Fruit fly (Drosophila melanogaster) whole organism, embryonic: Measurements from ENCODE around the gene CG12123.

Source experiments
- ATbp ChIP-seq: fragments of 200-800 bp; sonication (Bioruptor generic); optimal IDR thresholded peaks from 2 replicates; lab custom pipeline; 2017; ENCODE audit warnings: missing biosample characterization, mild to moderate bottlenecking, missing genetic modification characterization, missing genetic modification reagents
- Bdp1 ChIP-seq: fragments of 200-800 bp; sonication (Bioruptor generic); optimal IDR thresholded peaks from 3 replicates; lab custom pipeline; 2016; ENCODE audit warnings: missing biosample characterization, missing genetic modification characterization
- CG10147 ChIP-seq: fragments of 200-800 bp; sonication (Bioruptor generic); optimal IDR thresholded peaks from 2 replicates; lab custom pipeline; 2019; ENCODE audit warnings: missing biosample characterization, mild to moderate bottlenecking, missing genetic modification characterization, moderate library complexity
- CG13624 ChIP-seq: fragments of 200-800 bp; sonication (Bioruptor generic); optimal IDR thresholded peaks from 2 replicates; lab custom pipeline; 2016; ENCODE audit warnings: missing biosample characterization, missing genetic modification characterization
- CG14667 ChIP-seq: fragments of 200-800 bp; sonication (Bioruptor generic); IDR thresholded peaks from 2 replicates; pipeline ENCODE4 v1.3.6; 2022; ENCODE audit warnings: missing biosample characterization, missing genetic modification characterization
- CG14860 ChIP-seq: fragments of 200-800 bp; sonication (Bioruptor generic); IDR thresholded peaks from 3 replicates; pipeline ENCODE4 v1.3.6; 2022; ENCODE audit warnings: missing biosample characterization, missing genetic modification characterization; ENCODE audit not compliant: partially characterized antibody
- CG2202 ChIP-seq: fragments of 200-800 bp; sonication (Bioruptor generic); optimal IDR thresholded peaks from 2 replicates; lab custom pipeline; 2018; ENCODE audit warnings: missing biosample characterization, mild to moderate bottlenecking, missing genetic modification characterization
- CG3065 ChIP-seq: fragments of 200-800 bp; sonication (Bioruptor generic); optimal IDR thresholded peaks from 2 replicates; lab custom pipeline; 2016; ENCODE audit warnings: missing biosample characterization, missing genetic modification characterization
- CG31365 ChIP-seq: fragments of 200-800 bp; sonication (Bioruptor generic); optimal IDR thresholded peaks from 2 replicates; lab custom pipeline; 2018; ENCODE audit warnings: missing biosample characterization, mild to moderate bottlenecking, missing genetic modification characterization
- CG34376 ChIP-seq: fragments of 200-800 bp; sonication (Bioruptor generic); optimal IDR thresholded peaks from 2 replicates; lab custom pipeline; 2018; ENCODE audit warnings: missing biosample characterization, mild to moderate bottlenecking, missing genetic modification characterization
- CG4854 ChIP-seq: fragments of 200-800 bp; sonication (Bioruptor generic); optimal IDR thresholded peaks from 2 replicates; lab custom pipeline; 2016; ENCODE audit warnings: missing biosample characterization, missing genetic modification characterization, inconsistent platforms
- CG5245 ChIP-seq: fragments of 200-800 bp; sonication (Bioruptor generic); optimal IDR thresholded peaks from 3 replicates; lab custom pipeline; 2016; ENCODE audit warnings: missing biosample characterization, missing genetic modification characterization
- CG7786 ChIP-seq: fragments of 200-800 bp; sonication (Bioruptor generic); optimal IDR thresholded peaks from 2 replicates; lab custom pipeline; 2016; ENCODE audit warnings: missing biosample characterization, missing genetic modification characterization
- CG8924 ChIP-seq: fragments of 200-800 bp; optimal IDR thresholded peaks from 3 replicates; lab custom pipeline; 2019; ENCODE audit warnings: missing biosample characterization, mild to moderate bottlenecking, missing genetic modification characterization, moderate library complexity
- CG9797 ChIP-seq: fragments of 200-800 bp; sonication (Bioruptor generic); optimal IDR thresholded peaks from 3 replicates; lab custom pipeline; 2018; ENCODE audit warnings: missing biosample characterization, mild to moderate bottlenecking, missing genetic modification characterization
- CHES-1-like ChIP-seq: fragments of 200-800 bp; sonication (Bioruptor generic); optimal IDR thresholded peaks from 2 replicates; lab custom pipeline; 2016; ENCODE audit warnings: missing biosample characterization, missing genetic modification characterization
- Dek ChIP-seq: fragments of 200-800 bp; sonication (Bioruptor generic); optimal IDR thresholded peaks from 3 replicates; lab custom pipeline; 2019; ENCODE audit warnings: missing biosample characterization, mild to moderate bottlenecking, missing genetic modification characterization, moderate library complexity
- Drgx ChIP-seq: fragments of 200-800 bp; sonication (Bioruptor generic); IDR thresholded peaks from 2 replicates; pipeline ENCODE4 v1.3.6; 2022; ENCODE audit warnings: missing biosample characterization, missing genetic modification characterization
- Fer1 ChIP-seq: fragments of 200-800 bp; sonication (Bioruptor generic); optimal IDR thresholded peaks from 2 replicates; lab custom pipeline; 2017; ENCODE audit warnings: missing biosample characterization, mild to moderate bottlenecking, missing genetic modification characterization
- Gsc ChIP-seq: fragments of 200-800 bp; sonication (Bioruptor generic); IDR thresholded peaks from 2 replicates; pipeline ENCODE4 v1.3.6; 2022; ENCODE audit warnings: missing biosample characterization, missing genetic modification characterization
- Hr3 ChIP-seq: fragments of 200-800 bp; sonication (Bioruptor generic); optimal IDR thresholded peaks from 3 replicates; lab custom pipeline; 2016; ENCODE audit warnings: missing biosample characterization, missing genetic modification characterization
- Hr39 ChIP-seq: fragments of >200 bp; optimal IDR thresholded peaks from 2 replicates; lab custom pipeline; 2017
- Meics ChIP-seq: fragments of 200-800 bp; sonication (Bioruptor generic); optimal IDR thresholded peaks from 2 replicates; lab custom pipeline; 2017; ENCODE audit warnings: missing biosample characterization, mild to moderate bottlenecking, missing genetic modification characterization
- Mrtf ChIP-seq: fragments of 200-800 bp; sonication (Bioruptor generic); IDR thresholded peaks from 3 replicates; pipeline ENCODE4 v1.3.6; 2022; ENCODE audit warnings: missing biosample characterization, missing genetic modification characterization
- NK7.1 ChIP-seq: fragments of 200-800 bp; sonication (Bioruptor generic); optimal IDR thresholded peaks from 3 replicates; lab custom pipeline; 2016; ENCODE audit warnings: missing biosample characterization, missing genetic modification characterization
- Stat92E ChIP-seq, 3 experiments: fragments of >200 bp in 2 of 3; fragments of 200-800 bp in 1 of 3; sonication (Bioruptor generic) in 1 of 3; optimal IDR thresholded peaks; 2 replicates each; lab custom pipeline; 2017 to 2019; ENCODE audit warnings: missing biosample characterization in 3 of 3, missing genetic modification characterization in 3 of 3, mild to moderate bottlenecking in 1 of 3, moderate library complexity in 1 of 3
- Tbp ChIP-seq: fragments of >200 bp; optimal IDR thresholded peaks from 2 replicates; lab custom pipeline; 2018; ENCODE audit warnings: missing biosample characterization, missing genetic modification characterization
- ash1 ChIP-seq: fragments of 200-800 bp; sonication (Bioruptor generic); optimal IDR thresholded peaks from 2 replicates; lab custom pipeline; 2018; ENCODE audit warnings: missing biosample characterization, mild to moderate bottlenecking, missing genetic modification characterization
- bowl ChIP-seq: fragments of 200-800 bp; sonication (Bioruptor generic); IDR thresholded peaks from 2 replicates; pipeline ENCODE4 v1.3.6; 2022; ENCODE audit warnings: missing biosample characterization, missing genetic modification characterization
- br ChIP-seq: fragments of >200 bp; optimal IDR thresholded peaks from 2 replicates; lab custom pipeline; 2017
- cas ChIP-seq: fragments of 200-800 bp; sonication (Bioruptor generic); IDR thresholded peaks from 2 replicates; pipeline ENCODE4 v1.3.6; 2022; ENCODE audit warnings: missing biosample characterization, missing genetic modification characterization
- gem ChIP-seq: fragments of 200-800 bp; sonication (Bioruptor generic); optimal IDR thresholded peaks from 2 replicates; lab custom pipeline; 2019; ENCODE audit warnings: missing biosample characterization, mild to moderate bottlenecking, missing genetic modification characterization, moderate library complexity
- hth ChIP-seq: fragments of >200 bp; optimal IDR thresholded peaks from 2 replicates; lab custom pipeline; 2017; ENCODE audit warnings: inconsistent platforms
- kah ChIP-seq: fragments of 200-800 bp; sonication (Bioruptor generic); optimal IDR thresholded peaks from 2 replicates; lab custom pipeline; 2018; ENCODE audit warnings: missing biosample characterization, mild to moderate bottlenecking, missing genetic modification characterization
- lilli ChIP-seq: fragments of 200-800 bp; sonication (Bioruptor generic); optimal IDR thresholded peaks from 3 replicates; lab custom pipeline; 2016; ENCODE audit warnings: missing biosample characterization, missing genetic modification characterization
- nom ChIP-seq: fragments of 200-800 bp; sonication (Bioruptor generic); optimal IDR thresholded peaks from 2 replicates; lab custom pipeline; 2017; ENCODE audit warnings: missing biosample characterization, missing genetic modification characterization, mild to moderate bottlenecking, moderate library complexity, missing genetic modification reagents
- pfk ChIP-seq: fragments of 200-800 bp; sonication (Bioruptor generic); optimal IDR thresholded peaks from 2 replicates; lab custom pipeline; 2018; ENCODE audit warnings: missing biosample characterization, mild to moderate bottlenecking, missing genetic modification characterization, moderate library complexity
- phol ChIP-seq: fragments of 200-800 bp; sonication (Bioruptor generic); optimal IDR thresholded peaks from 3 replicates; lab custom pipeline; 2018; ENCODE audit warnings: missing biosample characterization, mild to moderate bottlenecking, missing genetic modification characterization, moderate library complexity
- ranshi ChIP-seq: fragments of 200-800 bp; sonication (Bioruptor generic); IDR thresholded peaks from 2 replicates; pipeline ENCODE4 v1.3.6; 2022; ENCODE audit warnings: missing biosample characterization, missing genetic modification characterization
- wor ChIP-seq: fragments of 200-800 bp; sonication (Bioruptor generic); IDR thresholded peaks from 2 replicates; pipeline ENCODE4 v1.3.6; 2022; ENCODE audit warnings: missing biosample characterization, missing genetic modification characterization
- zen ChIP-seq: fragments of 200-800 bp; sonication (Bioruptor generic); optimal IDR thresholded peaks from 3 replicates; lab custom pipeline; 2018; ENCODE audit warnings: missing biosample characterization, mild to moderate bottlenecking, missing genetic modification characterization, moderate library complexity

Gene CG12123

dm6 chrX:8489048-8489447 is 46.9 kb upstream of the CG12123 start, which contains the start of gene CG33181:
Gene CG33181, plus strand, starts transcription at chrX:8489348.
- TF ChIP-seq Stat92E (GFP tag; optimal IDR thresholded peaks at IDR 0.05; lab: Kevin White, UChicago) = no peak
- no peak for TF ChIP-seq CG10147 (GFP tag; lab: Kevin White, UChicago)
- TF ChIP-seq hth = no peak
- TF ChIP-seq phol (tag; lab: Kevin White, UChicago) = peak; percentile 36

- TF ChIP-seq Dek (tag; lab: Kevin White, UChicago) (no peak), pfk (no peak), kah (GFP tag; lab: Kevin White, UChicago) (no peak), CG4854 (GFP tag; lab: Kevin White, UChicago) (no peak), Fer1 (GFP tag; lab: Kevin White, UChicago) (no peak), br (lab: Kevin White, UChicago) (no peak), nom (no peak), Meics (GFP tag; lab: Kevin White, UChicago) (no peak), CG8924 (tag; lab: Kevin White, UChicago) (no peak), CG31365 (tag; lab: Kevin White, UChicago) (no peak), CG14860 (no peak), CG5245 (no peak), ATbp (GFP tag; lab: Kevin White, UChicago) (no peak), CG2202 (tag; lab: Kevin White, UChicago) (no peak), CG9797 (no peak), wor (GFP tag; lab: Robert Waterston, UW) (no peak)
Observed at dm6 chrX:8484778-8485177, 42.6 kb upstream of the CG12123 start.

- TF ChIP-seq ash1 (GFP tag; lab: Kevin White, UChicago) = no peak
- no peak for TF ChIP-seq zen (tag; lab: Kevin White, UChicago)
- TF ChIP-seq CG31365 (tag; lab: Kevin White, UChicago) = no peak
- no peak for TF ChIP-seq CG3065 (GFP tag; lab: Kevin White, UChicago)
- no peak for TF ChIP-seq cas (GFP tag; lab: Robert Waterston, UW)
- no peak for TF ChIP-seq Hr3 (GFP tag; lab: Kevin White, UChicago)
- no peak for TF ChIP-seq Hr39
- no peak for TF ChIP-seq phol (tag; lab: Kevin White, UChicago)
- no peak for TF ChIP-seq ranshi (GFP tag; lab: Robert Waterston, UW)
- no peak for TF ChIP-seq NK7.1 (GFP tag; lab: Kevin White, UChicago)
Observed at dm6 chrX:8483671-8484070, 41.5 kb upstream of the CG12123 start, which contains the start of gene CG33223. Gene CG33223, minus strand, starts transcription at chrX:8483885.

- TF ChIP-seq Mrtf (GFP tag; lab: Robert Waterston, UW) = no peak
- TF ChIP-seq CG13624 = no peak
- 0 out of 2 replicates have a peak, but pooled peaks have one; percentile 5 for TF ChIP-seq CG14667 (GFP tag; lab: Robert Waterston, UW)
- TF ChIP-seq bowl (GFP tag; lab: Robert Waterston, UW) = no peak
- no peak for TF ChIP-seq CG34376 (GFP tag; lab: Kevin White, UChicago)
- no peak for TF ChIP-seq CHES-1-like (GFP tag; lab: Kevin White, UChicago)
- TF ChIP-seq, all 482 proteins: peak for 1
Observed at dm6 chrX:8481462-8481861, 39.3 kb upstream of the CG12123 start, which contains the start of gene Cp38. Gene Cp38, plus strand, starts transcription at chrX:8481837.

- TF ChIP-seq gem (tag; lab: Kevin White, UChicago) (no peak), CG13624 (no peak), Gsc (GFP tag; lab: Robert Waterston, UW) (no peak), Bdp1 (GFP tag; lab: Kevin White, UChicago) (no peak), ATbp (GFP tag; lab: Kevin White, UChicago) (no peak), lilli (GFP tag; lab: Kevin White, UChicago) (no peak), Tbp (GFP tag; lab: Kevin White, UChicago) (no peak), Drgx (no peak), CG7786 (no peak)
- TF ChIP-seq, all 482 proteins: peak for 0
Observed at dm6 chrX:8479031-8479568, 37.0 kb upstream of the CG12123 start, which contains the start of gene Cp36. Gene Cp36, plus strand, starts transcription at chrX:8479319.
